Worm (Caenorhabditis elegans) whole organism, late embryonic: ENCODE measurements around the gene F13B6.1.

Experiments used
- C08G9.2 ChIP-seq: sonication (generic microtip); optimal IDR thresholded peaks from 2 replicates; lab custom pipeline; 2016; ENCODE audit warnings: mild to moderate bottlenecking, missing genetic modification characterization, moderate library complexity, missing compliant biosample characterization
- ama-1 ChIP-seq: fragments of 150-350 bp; optimal IDR thresholded peaks from 2 replicates; lab custom pipeline; 2014
- ceh-19 ChIP-seq: fragments of 200-800 bp; sonication (Bioruptor generic); optimal IDR thresholded peaks from 2 replicates; lab custom pipeline; 2018; ENCODE audit warnings: mild to moderate bottlenecking, missing genetic modification characterization, missing compliant biosample characterization
- ceh-9 ChIP-seq: sonication (generic microtip); optimal IDR thresholded peaks from 2 replicates; lab custom pipeline; 2016; ENCODE audit warnings: mild to moderate bottlenecking, missing genetic modification characterization, inconsistent platforms, missing compliant biosample characterization
- che-1 ChIP-seq: sonication (generic microtip); optimal IDR thresholded peaks from 2 replicates; lab custom pipeline; 2016; ENCODE audit warnings: mild to moderate bottlenecking, missing genetic modification characterization, missing compliant biosample characterization
- lin-11 ChIP-seq: fragments of 200-800 bp; sonication (Bioruptor generic); optimal IDR thresholded peaks from 2 replicates; lab custom pipeline; 2018; ENCODE audit warnings: mild to moderate bottlenecking, missing genetic modification characterization, missing compliant biosample characterization
- nfya-1 ChIP-seq: sonication (generic microtip); optimal IDR thresholded peaks from 2 replicates; lab custom pipeline; 2017; ENCODE audit warnings: missing genetic modification characterization, mild to moderate bottlenecking, missing compliant biosample characterization, antibody characterized with exemption, moderate library complexity
- nhr-11 ChIP-seq: fragments of 150-350 bp; optimal IDR thresholded peaks from 2 replicates; lab custom pipeline; 2014; ENCODE audit warnings: missing biosample characterization, missing genetic modification characterization
- sox-4 ChIP-seq: sonication (generic microtip); optimal IDR thresholded peaks from 2 replicates; lab custom pipeline; 2017; ENCODE audit warnings: mild to moderate bottlenecking, missing genetic modification characterization, inconsistent platforms, missing compliant biosample characterization
- unc-42 ChIP-seq: sonication (generic microtip); optimal IDR thresholded peaks from 2 replicates; lab custom pipeline; 2016; ENCODE audit warnings: missing genotype, missing genetic modification characterization, missing compliant biosample characterization

ce11 chrIV:7477197-7477596 is 20.9 kb downstream of the F13B6.1 start, which contains the start of gene pycr-4:
- TF ChIP-seq nfya-1 (tag; lab: Kevin White, UChicago) (no peak), lin-11 (no peak), C08G9.2 (tag; lab: Kevin White, UChicago) (no peak), sox-4 (tag; lab: Kevin White, UChicago) (no peak), ama-1 (no peak), unc-42 (tag; lab: Kevin White, UChicago) (no peak), ceh-19 (no peak), ceh-9 (tag; lab: Kevin White, UChicago) (no peak), nhr-11 (tag; lab: Kevin White, UChicago) (no peak), che-1 (tag; lab: Kevin White, UChicago) (no peak)
